Fruit fly (Drosophila melanogaster): ENCODE results near the gene TTLL6B.

The TTLL6B gene

DNA sequence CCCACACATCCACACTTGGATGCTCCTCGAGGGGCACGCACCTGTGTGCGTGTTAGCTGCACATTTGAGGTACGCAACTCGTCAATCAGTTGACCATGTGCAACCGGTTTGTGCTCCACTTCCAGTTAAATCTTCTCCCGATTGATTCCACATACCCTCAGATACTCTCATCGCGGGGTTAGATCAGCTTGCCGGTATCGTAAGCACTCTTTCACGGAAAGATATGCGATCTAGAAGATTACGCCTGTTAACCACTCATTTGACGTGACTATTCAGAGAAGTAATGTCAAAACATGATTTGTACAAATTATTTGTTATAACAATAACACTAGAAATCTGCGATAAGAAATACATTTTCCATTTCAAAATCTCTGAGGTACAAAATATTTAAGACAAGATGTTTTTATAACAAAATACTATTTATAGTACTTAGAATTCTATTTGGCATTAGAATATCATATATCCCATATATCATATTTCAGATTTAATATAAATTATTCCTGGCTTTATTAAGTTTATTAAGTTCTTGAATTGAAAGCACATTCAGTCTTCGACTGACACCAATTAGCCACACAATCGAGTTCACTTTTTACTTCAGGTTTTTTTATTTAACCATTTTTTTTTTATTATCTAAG lies 29.9 kb downstream of the TTLL6B start:
- TF ChIP-seq jim (GFP tag; optimal IDR thresholded peaks at IDR 0.05) (no peak), ey (GFP tag; optimal IDR thresholded peaks at IDR 0.05) (no peak), h (GFP tag; optimal IDR thresholded peaks at IDR 0.05) (no peak), dl (GFP tag; optimal IDR thresholded peaks at IDR 0.05; ENCODE audit: insufficient read depth in 1 of 2, partially characterized antibody in 2 of 2) (no peak), usp (GFP tag; optimal IDR thresholded peaks at IDR 0.05) (no peak), CrebA (GFP tag; optimal IDR thresholded peaks at IDR 0.05; ENCODE audit: borderline replicate concordance) (no peak), Dfd (GFP tag; optimal IDR thresholded peaks at IDR 0.05) (no peak), woc (GFP tag; optimal IDR thresholded peaks at IDR 0.05) (peak; percentile 77), Mio (GFP tag; optimal IDR thresholded peaks at IDR 0.05) (no peak), N (GFP tag; optimal IDR thresholded peaks at IDR 0.05) (no peak), dsf (GFP tag; optimal IDR thresholded peaks at IDR 0.05; ENCODE audit: borderline replicate concordance) (no peak), Dif (GFP tag; optimal IDR thresholded peaks at IDR 0.05; ENCODE audit: partially characterized antibody) (peak; percentile 37), brk (GFP tag; optimal IDR thresholded peaks at IDR 0.05) (no peak), rgr (GFP tag; optimal IDR thresholded peaks at IDR 0.05) (peak; percentile 8)

DNA sequence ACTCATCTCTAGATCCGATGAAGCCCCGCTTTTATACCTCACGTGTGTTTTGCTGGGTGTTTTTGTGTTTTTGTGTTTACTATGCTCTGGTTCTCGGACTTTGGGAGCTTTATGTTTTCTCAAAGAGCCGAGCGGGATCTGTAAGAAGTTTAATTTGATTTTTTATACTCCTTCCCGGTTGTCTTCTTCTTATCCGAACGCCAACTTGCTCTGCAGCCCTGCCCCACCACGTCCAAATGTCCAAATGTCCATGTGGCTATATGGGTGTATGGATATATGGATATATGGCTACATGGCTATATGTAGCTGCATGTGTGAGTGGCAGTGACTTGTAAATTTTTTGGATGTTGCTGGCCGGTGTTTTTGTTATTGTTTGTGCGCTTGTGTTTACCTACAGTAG lies 32.0 kb downstream of the TTLL6B start:
- TF ChIP-seq h (GFP tag; optimal IDR thresholded peaks at IDR 0.05) (no peak), dsf (GFP tag; optimal IDR thresholded peaks at IDR 0.05; ENCODE audit: borderline replicate concordance) (no peak), lola (GFP tag; optimal IDR thresholded peaks at IDR 0.05) (no peak), rgr (GFP tag; optimal IDR thresholded peaks at IDR 0.05) (no peak), jim (GFP tag; optimal IDR thresholded peaks at IDR 0.05) (no peak), HLH106 (tag; optimal IDR thresholded peaks at IDR 0.05) (no peak), brk (GFP tag; optimal IDR thresholded peaks at IDR 0.05) (no peak), Rel (GFP tag; optimal IDR thresholded peaks at IDR 0.05) (no peak), Rel (tag; optimal IDR thresholded peaks at IDR 0.05) (no peak), Hr78 (GFP tag; optimal IDR thresholded peaks at IDR 0.05) (no peak), fru (GFP tag; optimal IDR thresholded peaks at IDR 0.05) (no peak), usp (GFP tag; optimal IDR thresholded peaks at IDR 0.05) (no peak), Dif (GFP tag; optimal IDR thresholded peaks at IDR 0.05; ENCODE audit: partially characterized antibody) (peak; percentile 11), Hnf4 (GFP tag; optimal IDR thresholded peaks at IDR 0.05) (no peak), psq (GFP tag; optimal IDR thresholded peaks at IDR 0.05) (no peak), Myc (optimal IDR thresholded peaks at IDR 0.05) (no peak), dl (GFP tag; optimal IDR thresholded peaks at IDR 0.05; ENCODE audit: insufficient read depth in 1 of 2, partially characterized antibody in 2 of 2) (no peak), dmrt93B (GFP tag; optimal IDR thresholded peaks at IDR 0.05) (no peak), woc (GFP tag; optimal IDR thresholded peaks at IDR 0.05) (peak; percentile 74), Vsx2 (GFP tag; optimal IDR thresholded peaks at IDR 0.05; ENCODE audit: partially characterized antibody) (peak; percentile 27), Abd-B (GFP tag; optimal IDR thresholded peaks at IDR 0.05) (no peak), CrebA (GFP tag; optimal IDR thresholded peaks at IDR 0.05; ENCODE audit: borderline replicate concordance) (no peak), foxo (GFP tag; optimal IDR thresholded peaks at IDR 0.05) (no peak)

DNA sequence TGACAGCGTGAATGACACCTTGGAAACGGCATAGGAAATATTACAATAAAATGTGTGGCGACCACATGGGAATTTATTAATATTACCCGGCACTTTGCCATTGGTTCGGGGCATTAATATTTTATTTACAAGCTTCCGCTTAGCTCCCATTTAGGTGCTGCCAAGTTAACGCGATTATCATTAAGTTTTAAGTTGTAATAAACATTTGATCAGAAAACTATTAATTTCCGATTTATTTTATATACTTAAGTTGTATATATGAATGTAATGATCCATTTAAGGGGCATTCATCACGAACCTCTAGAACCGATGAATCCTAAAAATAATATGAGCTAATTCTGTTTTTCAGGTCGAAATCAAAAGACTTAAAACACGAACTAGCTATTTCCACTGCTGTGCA lies 32.5 kb downstream of the TTLL6B start:
- TF ChIP-seq psq (GFP tag; optimal IDR thresholded peaks at IDR 0.05) (no peak), sv (GFP tag; optimal IDR thresholded peaks at IDR 0.05) (no peak)

DNA sequence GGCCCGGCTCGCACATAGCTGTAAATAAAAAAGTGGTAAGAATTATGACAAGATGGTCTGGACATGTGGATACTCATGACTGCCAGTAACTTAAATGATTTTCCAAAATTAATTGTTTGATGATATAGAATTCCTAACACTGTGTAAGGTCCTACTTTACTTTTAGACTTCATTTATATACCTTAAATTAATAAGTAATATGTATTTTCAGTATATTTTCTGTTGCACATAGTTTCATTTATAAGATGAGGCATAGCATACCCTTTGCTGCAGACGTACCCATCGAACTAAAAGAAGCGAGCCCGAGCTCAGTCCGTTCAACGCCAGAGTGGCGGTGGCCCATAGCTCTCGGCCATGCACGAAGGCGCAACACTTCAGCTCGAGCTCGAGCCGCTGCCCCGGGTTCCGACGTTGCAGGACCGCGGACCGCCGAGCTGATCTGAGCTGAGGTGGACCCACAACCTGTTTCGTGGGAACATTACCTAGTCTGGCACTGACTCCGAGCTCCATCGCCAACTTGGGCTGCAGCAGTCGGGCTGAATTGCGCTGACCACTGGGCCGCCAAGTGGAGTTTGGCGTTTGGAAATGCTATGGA lies 33.2 kb downstream of the TTLL6B start:
- TF ChIP-seq fru (GFP tag; optimal IDR thresholded peaks at IDR 0.05) (peak; percentile 76), br (GFP tag; optimal IDR thresholded peaks at IDR 0.05) (peak; percentile 46), dl (GFP tag; optimal IDR thresholded peaks at IDR 0.05; ENCODE audit: insufficient read depth in 1 of 2, partially characterized antibody in 2 of 2) (no peak), OdsH (GFP tag; optimal IDR thresholded peaks at IDR 0.05) (peak; percentile 75), N (GFP tag; optimal IDR thresholded peaks at IDR 0.05) (no peak), Hnf4 (GFP tag; optimal IDR thresholded peaks at IDR 0.05) (peak; percentile 36), sv (GFP tag; optimal IDR thresholded peaks at IDR 0.05) (no peak), rgr (GFP tag; optimal IDR thresholded peaks at IDR 0.05) (peak; percentile 59), Hr78 (GFP tag; optimal IDR thresholded peaks at IDR 0.05) (no peak), tai (GFP tag; optimal IDR thresholded peaks at IDR 0.05) (no peak), Rel (GFP tag; optimal IDR thresholded peaks at IDR 0.05) (peak; percentile 29), Rel (tag; optimal IDR thresholded peaks at IDR 0.05) (no peak), dmrt93B (GFP tag; optimal IDR thresholded peaks at IDR 0.05) (peak; percentile 35), brk (GFP tag; optimal IDR thresholded peaks at IDR 0.05) (peak; percentile 67), woc (GFP tag; optimal IDR thresholded peaks at IDR 0.05) (peak; percentile 96), Dfd (GFP tag; optimal IDR thresholded peaks at IDR 0.05) (no peak), foxo (GFP tag; optimal IDR thresholded peaks at IDR 0.05) (peak in 1 of 2 experiments; percentile 67), pan (optimal IDR thresholded peaks at IDR 0.05) (no peak), Hr83 (GFP tag; optimal IDR thresholded peaks at IDR 0.05; ENCODE audit: poor library complexity, severe bottlenecking) (no peak), h (GFP tag; optimal IDR thresholded peaks at IDR 0.05) (peak; percentile 76), Jra (GFP tag; optimal IDR thresholded peaks at IDR 0.05) (peak; percentile 32), Vsx2 (GFP tag; optimal IDR thresholded peaks at IDR 0.05; ENCODE audit: partially characterized antibody) (no peak), GATAd (GFP tag; optimal IDR thresholded peaks at IDR 0.05) (no peak), dsf (GFP tag; optimal IDR thresholded peaks at IDR 0.05; ENCODE audit: borderline replicate concordance) (no peak), CrebA (GFP tag; optimal IDR thresholded peaks at IDR 0.05; ENCODE audit: borderline replicate concordance) (no peak), sage (GFP tag; optimal IDR thresholded peaks at IDR 0.05) (peak; percentile 25), Mio (GFP tag; optimal IDR thresholded peaks at IDR 0.05) (no peak), ey (GFP tag; optimal IDR thresholded peaks at IDR 0.05) (peak; percentile 66), jim (GFP tag; optimal IDR thresholded peaks at IDR 0.05) (no peak), psq (GFP tag; optimal IDR thresholded peaks at IDR 0.05) (peak; percentile 69), Sp1 (GFP tag; optimal IDR thresholded peaks at IDR 0.05) (peak; percentile 72), Dif (GFP tag; optimal IDR thresholded peaks at IDR 0.05; ENCODE audit: partially characterized antibody) (no peak), HLH106 (tag; optimal IDR thresholded peaks at IDR 0.05) (peak; percentile 64)
